Worm (Caenorhabditis elegans): Measurements from ENCODE around the gene cpz-2.

DNA sequence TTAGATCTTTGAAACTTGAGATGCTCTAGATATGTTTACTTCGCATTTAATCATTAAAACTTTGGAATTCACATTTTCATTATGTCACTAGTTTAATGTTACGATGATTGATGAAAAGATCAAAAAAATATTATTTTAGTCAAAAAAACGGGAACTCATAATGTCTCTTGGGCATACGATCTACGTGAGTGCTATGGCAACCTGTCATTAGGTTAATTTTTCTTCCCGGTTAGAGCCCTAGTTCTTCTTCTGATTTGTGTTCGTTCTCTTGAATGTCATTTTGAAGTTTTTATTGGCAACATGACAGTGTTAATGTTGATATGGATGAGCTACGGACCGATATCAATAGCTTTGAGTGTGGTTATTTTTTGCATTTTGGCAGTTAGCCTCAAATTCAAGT lies 17.6 kb upstream of the cpz-2 start, which contains the start of gene srg-46:
- TF ChIP-seq dve-1 (tag; optimal IDR thresholded peaks at IDR 0.05) (no peak), C08G9.2 (tag; optimal IDR thresholded peaks at IDR 0.05) (no peak), ceh-2 (tag; optimal IDR thresholded peaks at IDR 0.05) (no peak), T23F11.4 (GFP tag; optimal IDR thresholded peaks at IDR 0.05) (no peak), ceh-24 (tag; optimal IDR thresholded peaks at IDR 0.05) (no peak), nfya-1 (tag; optimal IDR thresholded peaks at IDR 0.05) (no peak), pqm-1 (tag; optimal IDR thresholded peaks at IDR 0.05) (no peak), ztf-16 (tag; optimal IDR thresholded peaks at IDR 0.05) (no peak), ama-1 (optimal IDR thresholded peaks at IDR 0.05) (no peak), fkh-10 (GFP tag; optimal IDR thresholded peaks at IDR 0.05) (no peak), lim-6 (tag; optimal IDR thresholded peaks at IDR 0.05) (no peak), dmd-4 (tag; optimal IDR thresholded peaks at IDR 0.05; ENCODE audit: borderline replicate concordance) (no peak), tbx-2 (tag; optimal IDR thresholded peaks at IDR 0.05) (no peak)

Measured in whole organism, late embryonic.